Fruit fly (Drosophila melanogaster) whole organism, embryonic: ENCODE measurements around the gene CG4629.
A peak's percentile ranks its signal among the peaks of the same experiment; 100 is the strongest.

ENCODE experiments used
- Atf-2 ChIP-seq: fragments of 200-800 bp; sonication (Bioruptor generic); optimal IDR thresholded peaks from 2 replicates; lab custom pipeline; 2016; ENCODE audit warnings: missing biosample characterization, missing genetic modification characterization
- Atf6 ChIP-seq: fragments of 200-800 bp; sonication (Bioruptor generic); IDR thresholded peaks from 2 replicates; pipeline ENCODE4 v1.3.6; 2022; ENCODE audit warnings: missing biosample characterization, missing genetic modification characterization
- CG10321 ChIP-seq: fragments of 200-800 bp; sonication (Bioruptor generic); IDR thresholded peaks from 2 replicates; pipeline ENCODE4 v1.3.6; 2022; ENCODE audit warnings: missing biosample characterization, missing genetic modification characterization
- CG10366 ChIP-seq: fragments of 200-800 bp; sonication (Bioruptor generic); IDR thresholded peaks from 2 replicates; pipeline ENCODE4 v1.3.6; 2022; ENCODE audit warnings: missing biosample characterization, missing genetic modification characterization
- CG11456 ChIP-seq: fragments of 200-800 bp; sonication (Bioruptor generic); IDR thresholded peaks from 3 replicates; pipeline ENCODE4 v1.3.6; 2022; ENCODE audit warnings: missing biosample characterization, missing genetic modification characterization
- CG12219 ChIP-seq: fragments of 200-800 bp; sonication (Bioruptor generic); optimal IDR thresholded peaks from 3 replicates; lab custom pipeline; 2018; ENCODE audit warnings: missing biosample characterization, mild to moderate bottlenecking, missing genetic modification characterization
- CG12769 ChIP-seq: fragments of 200-800 bp; sonication (Bioruptor generic); optimal IDR thresholded peaks from 2 replicates; lab custom pipeline; 2019; ENCODE audit warnings: missing biosample characterization, mild to moderate bottlenecking, missing genetic modification characterization, moderate library complexity
- CG1603 ChIP-seq: fragments of 200-800 bp; sonication (Bioruptor generic); optimal IDR thresholded peaks from 2 replicates; lab custom pipeline; 2019; ENCODE audit warnings: missing biosample characterization, mild to moderate bottlenecking, missing genetic modification characterization, moderate library complexity
- CG1647 ChIP-seq: fragments of 200-800 bp; sonication (Bioruptor generic); optimal IDR thresholded peaks from 3 replicates; lab custom pipeline; 2016; ENCODE audit warnings: missing biosample characterization, missing genetic modification characterization
- CG16815 ChIP-seq: fragments of 200-800 bp; sonication (Bioruptor generic); optimal IDR thresholded peaks from 3 replicates; lab custom pipeline; 2017; ENCODE audit warnings: missing biosample characterization, mild to moderate bottlenecking, missing genetic modification characterization
- CG17385 ChIP-seq: fragments of 200-800 bp; sonication (Bioruptor generic); optimal IDR thresholded peaks from 3 replicates; lab custom pipeline; 2018; ENCODE audit warnings: missing biosample characterization, mild to moderate bottlenecking, missing genetic modification characterization
- CG1792 ChIP-seq: fragments of 200-800 bp; sonication (Bioruptor generic); optimal IDR thresholded peaks from 2 replicates; lab custom pipeline; 2016; ENCODE audit warnings: missing biosample characterization, missing genetic modification characterization
- CG2199 ChIP-seq: fragments of 200-800 bp; sonication (Bioruptor generic); IDR thresholded peaks from 3 replicates; pipeline ENCODE4 v1.3.6; 2022; ENCODE audit warnings: missing biosample characterization, missing genetic modification characterization
- CG2678 ChIP-seq: fragments of 200-800 bp; sonication (Bioruptor generic); optimal IDR thresholded peaks from 3 replicates; lab custom pipeline; 2019; ENCODE audit warnings: missing biosample characterization, mild to moderate bottlenecking, missing genetic modification characterization, moderate library complexity
- CG3995 ChIP-seq: fragments of 200-800 bp; sonication (Bioruptor generic); optimal IDR thresholded peaks from 3 replicates; lab custom pipeline; 2016; ENCODE audit warnings: missing biosample characterization, missing genetic modification characterization
- CG4282 ChIP-seq: fragments of 200-800 bp; sonication (Bioruptor generic); optimal IDR thresholded peaks from 2 replicates; lab custom pipeline; 2016; ENCODE audit warnings: missing biosample characterization, missing genetic modification characterization
- CG4730 ChIP-seq: fragments of 200-800 bp; sonication (Bioruptor generic); IDR thresholded peaks from 2 replicates; pipeline ENCODE4 v1.3.6; 2022; ENCODE audit warnings: missing biosample characterization, missing genetic modification characterization
- CG5180 ChIP-seq: fragments of 200-800 bp; sonication (Bioruptor generic); optimal IDR thresholded peaks from 3 replicates; lab custom pipeline; 2017; ENCODE audit warnings: missing biosample characterization, missing genetic modification characterization, mild to moderate bottlenecking, moderate library complexity, missing genetic modification reagents
- CG5953 ChIP-seq: fragments of 200-800 bp; sonication (Bioruptor generic); IDR thresholded peaks from 2 replicates; pipeline ENCODE4 v1.3.6; 2022; ENCODE audit warnings: missing biosample characterization, missing genetic modification characterization
- CG6254 ChIP-seq: fragments of 200-800 bp; sonication (Bioruptor generic); optimal IDR thresholded peaks from 3 replicates; lab custom pipeline; 2017; ENCODE audit warnings: mild to moderate bottlenecking, missing biosample characterization, missing genetic modification reagents, missing genetic modification characterization
- CG6689 ChIP-seq: fragments of 200-800 bp; sonication (Bioruptor generic); IDR thresholded peaks from 2 replicates; pipeline ENCODE4 v1.3.6; 2022; ENCODE audit warnings: missing biosample characterization, missing genetic modification characterization
- CG6765 ChIP-seq: fragments of 200-800 bp; sonication (Bioruptor generic); optimal IDR thresholded peaks from 3 replicates; lab custom pipeline; 2017; ENCODE audit warnings: missing biosample characterization, mild to moderate bottlenecking, missing genetic modification characterization
- CG6791 ChIP-seq: fragments of 200-800 bp; sonication (Bioruptor generic); IDR thresholded peaks from 3 replicates; pipeline ENCODE4 v1.3.6; 2022; ENCODE audit warnings: missing biosample characterization, missing genetic modification characterization; ENCODE audit not compliant: partially characterized antibody
- CG7556 ChIP-seq: fragments of 200-800 bp; sonication (Bioruptor generic); optimal IDR thresholded peaks from 2 replicates; lab custom pipeline; 2017; ENCODE audit warnings: missing biosample characterization, mild to moderate bottlenecking, missing genetic modification characterization
- CG8765 ChIP-seq: fragments of 200-800 bp; sonication (Bioruptor generic); IDR thresholded peaks from 2 replicates; pipeline ENCODE4 v1.3.6; 2022; ENCODE audit warnings: missing biosample characterization, missing genetic modification characterization
- Dfd ChIP-seq, 2 experiments: fragments of >200 bp; optimal IDR thresholded peaks; 2 replicates each; lab custom pipeline; 2017; ENCODE audit warnings: missing biosample characterization in 2 of 2, missing genetic modification characterization in 2 of 2
- ERR ChIP-seq: fragments of 200-800 bp; sonication (Bioruptor generic); optimal IDR thresholded peaks from 2 replicates; lab custom pipeline; 2016; ENCODE audit warnings: missing biosample characterization, missing genetic modification characterization
- Gug ChIP-seq: fragments of 200-800 bp; sonication (Bioruptor generic); IDR thresholded peaks from 4 replicates; pipeline ENCODE4 v1.3.6; 2022; ENCODE audit warnings: missing biosample characterization, missing genetic modification characterization
- HmgD ChIP-seq: fragments of 200-800 bp; sonication (Bioruptor generic); optimal IDR thresholded peaks from 3 replicates; lab custom pipeline; 2016; ENCODE audit warnings: missing biosample characterization, missing genetic modification characterization
- Jarid2 ChIP-seq: fragments of 200-800 bp; sonication (Bioruptor generic); optimal IDR thresholded peaks from 3 replicates; lab custom pipeline; 2017; ENCODE audit warnings: mild to moderate bottlenecking, missing biosample characterization, missing genetic modification reagents, missing genetic modification characterization
- Optix ChIP-seq: fragments of 200-800 bp; sonication (Bioruptor generic); IDR thresholded peaks from 3 replicates; pipeline ENCODE4 v1.3.6; 2022; ENCODE audit warnings: missing biosample characterization, missing genetic modification characterization
- Ravus ChIP-seq: fragments of 200-800 bp; sonication (Bioruptor generic); IDR thresholded peaks from 2 replicates; pipeline ENCODE4 v1.3.6; 2022; ENCODE audit warnings: missing biosample characterization, missing genetic modification characterization
- Xbp1 ChIP-seq: fragments of 200-800 bp; sonication (Bioruptor generic); optimal IDR thresholded peaks from 3 replicates; lab custom pipeline; 2016; ENCODE audit warnings: missing biosample characterization, mild to moderate bottlenecking, missing genetic modification characterization
- ase ChIP-seq: fragments of 200-800 bp; sonication (Bioruptor generic); IDR thresholded peaks from 3 replicates; pipeline ENCODE4 v1.3.6; 2022; ENCODE audit warnings: missing biosample characterization, missing genetic modification characterization
- btn ChIP-seq: fragments of 200-800 bp; sonication (Bioruptor generic); optimal IDR thresholded peaks from 2 replicates; lab custom pipeline; 2016; ENCODE audit warnings: missing biosample characterization, missing genetic modification characterization
- croc ChIP-seq: fragments of 200-800 bp; sonication (Bioruptor generic); conservative IDR thresholded peaks from 3 replicates; pipeline ENCODE4 v1.3.6; 2022; ENCODE audit warnings: missing biosample characterization, missing genetic modification characterization
- da ChIP-seq: fragments of 200-800 bp; sonication (Bioruptor generic); optimal IDR thresholded peaks from 2 replicates; lab custom pipeline; 2016; ENCODE audit warnings: missing biosample characterization, missing genetic modification characterization
- dan ChIP-seq: fragments of 200-800 bp; sonication (Bioruptor generic); IDR thresholded peaks from 2 replicates; pipeline ENCODE4 v1.3.6; 2022; ENCODE audit warnings: missing biosample characterization, missing genetic modification characterization
- dmrt99B ChIP-seq: fragments of 200-800 bp; sonication (Bioruptor generic); optimal IDR thresholded peaks from 2 replicates; lab custom pipeline; 2018; ENCODE audit warnings: missing biosample characterization, mild to moderate bottlenecking, missing genetic modification characterization, moderate library complexity
- hbn ChIP-seq: fragments of 200-800 bp; sonication (Bioruptor generic); IDR thresholded peaks from 2 replicates; pipeline ENCODE4 v1.3.6; 2022; ENCODE audit warnings: missing biosample characterization, missing genetic modification characterization; ENCODE audit not compliant: partially characterized antibody
- hth ChIP-seq: fragments of >200 bp; optimal IDR thresholded peaks from 2 replicates; lab custom pipeline; 2017; ENCODE audit warnings: inconsistent platforms
- jumu ChIP-seq: fragments of 200-800 bp; sonication (Bioruptor generic); optimal IDR thresholded peaks from 3 replicates; lab custom pipeline; 2016; ENCODE audit warnings: missing biosample characterization, missing genetic modification characterization
- kay ChIP-seq: fragments of 200-800 bp; sonication (Bioruptor generic); optimal IDR thresholded peaks from 2 replicates; lab custom pipeline; 2016; ENCODE audit warnings: missing biosample characterization, missing genetic modification characterization
- lmd ChIP-seq: fragments of 200-800 bp; sonication (Bioruptor generic); IDR thresholded peaks from 2 replicates; pipeline ENCODE4 v1.3.6; 2022; ENCODE audit warnings: missing biosample characterization, missing genetic modification characterization
- nom ChIP-seq: fragments of 200-800 bp; sonication (Bioruptor generic); optimal IDR thresholded peaks from 2 replicates; lab custom pipeline; 2017; ENCODE audit warnings: missing biosample characterization, missing genetic modification characterization, mild to moderate bottlenecking, moderate library complexity, missing genetic modification reagents
- ranshi ChIP-seq: fragments of 200-800 bp; sonication (Bioruptor generic); IDR thresholded peaks from 2 replicates; pipeline ENCODE4 v1.3.6; 2022; ENCODE audit warnings: missing biosample characterization, missing genetic modification characterization
- seq ChIP-seq: fragments of 200-800 bp; sonication (Bioruptor generic); IDR thresholded peaks from 2 replicates; pipeline ENCODE4 v1.3.6; 2022; ENCODE audit warnings: missing biosample characterization, missing genetic modification characterization
- stwl ChIP-seq: fragments of 200-800 bp; sonication (Bioruptor generic); optimal IDR thresholded peaks from 3 replicates; lab custom pipeline; 2018; ENCODE audit warnings: missing biosample characterization, mild to moderate bottlenecking, missing genetic modification characterization, moderate library complexity
- tll ChIP-seq, 2 experiments: fragments of 200-800 bp in 1 of 2; fragments of >200 bp in 1 of 2; sonication (Bioruptor generic) in 1 of 2; optimal IDR thresholded peaks; 2 replicates each; lab custom pipeline; 2017 to 2019; ENCODE audit warnings: missing biosample characterization in 2 of 2, missing genetic modification characterization in 2 of 2, mild to moderate bottlenecking in 1 of 2, moderate library complexity in 1 of 2
- trh ChIP-seq: fragments of 200-800 bp; sonication (Bioruptor generic); optimal IDR thresholded peaks from 2 replicates; lab custom pipeline; 2016; ENCODE audit warnings: missing biosample characterization, missing genetic modification characterization
- vvl ChIP-seq: fragments of 200-800 bp; sonication (Bioruptor generic); IDR thresholded peaks from 2 replicates; pipeline ENCODE4 v1.3.6; 2022; ENCODE audit warnings: missing biosample characterization, missing genetic modification characterization
- wdn ChIP-seq: fragments of 200-800 bp; sonication (Bioruptor generic); IDR thresholded peaks from 2 replicates; pipeline ENCODE4 v1.3.6; 2022; ENCODE audit warnings: missing biosample characterization, missing genetic modification characterization

Gene CG4629

dm6 chr2L:1075753-1076152 lies 26.6 kb downstream of the CG4629 start (continued):
- TF ChIP-seq ERR (GFP tag; lab: Kevin White, UChicago) (peak; percentile 75), CG10321 (GFP tag; lab: Robert Waterston, UW) (peak; percentile 62; the same call in 1 of the 2 replicates), CG17385 (GFP tag; lab: Kevin White, UChicago) (peak; percentile 83), Xbp1 (GFP tag; lab: Kevin White, UChicago) (peak; percentile 96), CG6689 (GFP tag; lab: Robert Waterston, UW) (peak; percentile 94), CG1647 (GFP tag; lab: Kevin White, UChicago) (peak; percentile 93), wdn (peak; percentile 75; the same call in 1 of the 2 replicates), tll (GFP tag; optimal IDR thresholded peaks at IDR 0.05; lab: Kevin White, UChicago) (no peak), Optix (GFP tag; lab: Robert Waterston, UW) (peak; percentile 98), Atf6 (GFP tag; lab: Robert Waterston, UW) (peak; percentile 87), CG12219 (GFP tag; lab: Kevin White, UChicago) (peak; percentile 89), CG5953 (peak; percentile 94), CG7556 (GFP tag; lab: Kevin White, UChicago) (peak; percentile 82), CG10366 (peak; percentile 92), CG6765 (GFP tag; lab: Kevin White, UChicago) (no peak), CG11456 (peak; percentile 92), stwl (tag; lab: Kevin White, UChicago) (peak; percentile 44), CG1603 (tag; lab: Kevin White, UChicago) (peak; percentile 98), CG8765 (peak; percentile 90; the same call in 1 of the 2 replicates), CG5180 (GFP tag; lab: Kevin White, UChicago) (peak; percentile 73), Jarid2 (peak; percentile 57), CG6791 (GFP tag; lab: Robert Waterston, UW) (no peak), ranshi (GFP tag; lab: Robert Waterston, UW) (peak; percentile 92), CG6254 (GFP tag; lab: Kevin White, UChicago) (peak; percentile 86), CG2678 (tag; lab: Kevin White, UChicago) (peak; percentile 87), Ravus (peak; percentile 79), CG1792 (GFP tag; lab: Kevin White, UChicago) (peak; percentile 85), CG3995 (GFP tag; lab: Kevin White, UChicago) (no peak), jumu (peak; percentile 95), CG12769 (tag; lab: Kevin White, UChicago) (peak; percentile 94), CG4282 (peak; percentile 78), CG4730 (GFP tag; lab: Robert Waterston, UW) (peak; percentile 89), hbn (GFP tag; lab: Robert Waterston, UW) (no peak), vvl (peak; percentile 98), ase (peak; percentile 96), dan (GFP tag; lab: Robert Waterston, UW) (peak; percentile 93), Gug (GFP tag; lab: Robert Waterston, UW) (peak; percentile 95), dmrt99B (tag; lab: Kevin White, UChicago) (peak; percentile 93), seq (GFP tag; lab: Robert Waterston, UW) (peak; percentile 79), Dfd (GFP tag; optimal IDR thresholded peaks at IDR 0.05; lab: Kevin White, UChicago) (no peak), HmgD (GFP tag; lab: Kevin White, UChicago) (peak; percentile 89), Atf-2 (GFP tag; lab: Kevin White, UChicago) (peak; percentile 93), da (GFP tag; lab: Kevin White, UChicago) (peak; percentile 88), hth (no peak), nom (no peak), croc (GFP tag; lab: Robert Waterston, UW) (peak; percentile 93), trh (GFP tag; lab: Kevin White, UChicago) (peak; percentile 85), CG2199 (GFP tag; lab: Robert Waterston, UW) (peak; percentile 96), lmd (GFP tag; lab: Robert Waterston, UW) (peak; percentile 93), CG16815 (GFP tag; lab: Kevin White, UChicago) (peak; percentile 92), btn (peak; percentile 93), kay (peak; percentile 85)
